Worm (Caenorhabditis elegans) whole organism, midembryonic: ENCODE results near the gene dlg-1.
A peak's percentile ranks its signal among the peaks of the same experiment; 100 is the strongest.

ENCODE experiments used
- T22C8.4 ChIP-seq: fragments of 200-800 bp; sonication (Bioruptor generic); IDR thresholded peaks from 2 replicates; pipeline ENCODE4 v1.3.6; 2022; ENCODE audit warnings: missing genetic modification characterization, missing compliant biosample characterization
- cog-1 ChIP-seq: sonication (generic microtip); optimal IDR thresholded peaks from 2 replicates; lab custom pipeline; 2016; ENCODE audit warnings: missing genetic modification characterization, missing compliant biosample characterization
- flt-1 ChIP-seq: fragments of 200-800 bp; sonication (Bioruptor generic); IDR thresholded peaks from 2 replicates; pipeline ENCODE4 v1.3.6; 2022; ENCODE audit warnings: missing genetic modification characterization, missing compliant biosample characterization
- klf-2 ChIP-seq: fragments of 200-800 bp; sonication (Bioruptor generic); conservative IDR thresholded peaks from 2 replicates; pipeline ENCODE4 v1.3.6; 2022; ENCODE audit warnings: missing genetic modification reagents, missing genetic modification characterization, missing compliant biosample characterization
- med-1 ChIP-seq: sonication (generic microtip); optimal IDR thresholded peaks from 2 replicates; lab custom pipeline; 2017; ENCODE audit warnings: missing genetic modification characterization, mild to moderate bottlenecking, missing compliant biosample characterization, antibody characterized with exemption, missing genetic modification reagents; ENCODE audit not compliant: insufficient read depth
- ref-1 ChIP-seq: fragments of 200-800 bp; sonication (Bioruptor generic); conservative IDR thresholded peaks from 2 replicates; pipeline ENCODE4 v1.3.6; 2022; ENCODE audit warnings: missing genetic modification reagents, missing genetic modification characterization, missing compliant biosample characterization
- tab-1 ChIP-seq: fragments of 200-800 bp; sonication (Bioruptor generic); IDR thresholded peaks from 2 replicates; pipeline ENCODE4 v1.3.6; 2022; ENCODE audit warnings: missing genetic modification characterization, missing compliant biosample characterization
- ztf-23 ChIP-seq: fragments of 200-800 bp; sonication (Bioruptor generic); IDR thresholded peaks from 2 replicates; pipeline ENCODE4 v1.3.6; 2022; ENCODE audit warnings: missing genetic modification reagents, missing genetic modification characterization, missing compliant biosample characterization
- ztf-29 ChIP-seq: fragments of 200-800 bp; sonication (Bioruptor generic); IDR thresholded peaks from 2 replicates; pipeline ENCODE4 v1.3.6; 2022; ENCODE audit warnings: missing genetic modification reagents, missing genetic modification characterization, missing compliant biosample characterization

Gene dlg-1

ce11 chrX:5458750-5459149, 20.8 kb upstream of the dlg-1 start:
- TF ChIP-seq T22C8.4 (GFP tag; lab: Robert Waterston, UW), result no peak
- no peak for TF ChIP-seq flt-1 (GFP tag; lab: Robert Waterston, UW)
- no peak for TF ChIP-seq med-1 (GFP tag; lab: Kevin White, UChicago)
- no peak for TF ChIP-seq ztf-23 (GFP tag; lab: Robert Waterston, UW)
- no peak for TF ChIP-seq klf-2 (GFP tag; lab: Robert Waterston, UW)
- no peak for TF ChIP-seq ztf-29 (GFP tag; lab: Robert Waterston, UW)
- TF ChIP-seq ref-1, result no peak
- TF ChIP-seq tab-1 (GFP tag; lab: Robert Waterston, UW), result no peak
- no peak for TF ChIP-seq cog-1 (tag; lab: Kevin White, UChicago)

- no peak for TF ChIP-seq flt-1 (GFP tag; lab: Robert Waterston, UW)
- no peak for TF ChIP-seq ztf-23 (GFP tag; lab: Robert Waterston, UW)
- no peak for TF ChIP-seq ref-1
- no peak for TF ChIP-seq klf-2 (GFP tag; lab: Robert Waterston, UW)
- no peak for TF ChIP-seq cog-1 (tag; lab: Kevin White, UChicago)
- TF ChIP-seq med-1 (GFP tag; lab: Kevin White, UChicago), result no peak
- no peak for TF ChIP-seq tab-1 (GFP tag; lab: Robert Waterston, UW)
- TF ChIP-seq ztf-29 (GFP tag; lab: Robert Waterston, UW), result no peak
- TF ChIP-seq T22C8.4 (GFP tag; lab: Robert Waterston, UW), result no peak
These were observed 18.6 kb upstream of the dlg-1 start, which contains the start of gene ddr-1 for ce11 chrX:5460930-5461329. Gene ddr-1 (plus strand): TSS chrX:5461230.

DNA sequence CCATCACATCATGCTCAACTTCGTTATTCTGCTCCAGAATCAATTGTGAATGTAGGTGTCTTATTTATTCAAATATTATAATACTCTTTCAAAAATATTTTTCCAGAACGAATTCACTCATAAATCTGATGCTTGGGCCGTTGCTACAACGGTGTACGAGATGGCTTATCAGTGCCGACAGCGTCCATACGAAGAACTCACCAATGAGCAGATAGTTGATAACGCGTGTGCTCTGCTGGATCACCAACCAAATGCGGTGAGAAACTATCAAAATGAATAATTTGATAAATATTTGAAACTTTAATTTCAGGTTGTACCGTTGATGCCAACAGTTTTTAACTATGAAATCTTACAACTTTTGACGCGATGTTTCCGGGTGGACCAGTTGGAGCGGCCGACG, 13.9 kb upstream of the dlg-1 start:
- TF ChIP-seq cog-1 (tag; lab: Kevin White, UChicago) (no peak), flt-1 (GFP tag; lab: Robert Waterston, UW) (no peak), ref-1 (no peak), tab-1 (GFP tag; lab: Robert Waterston, UW) (no peak), T22C8.4 (GFP tag; lab: Robert Waterston, UW) (no peak), ztf-29 (GFP tag; lab: Robert Waterston, UW) (no peak), med-1 (GFP tag; lab: Kevin White, UChicago) (no peak), klf-2 (GFP tag; lab: Robert Waterston, UW) (no peak), ztf-23 (GFP tag; lab: Robert Waterston, UW) (no peak)

ce11 chrX:5466149-5466548, 13.4 kb upstream of the dlg-1 start:
- TF ChIP-seq flt-1 (GFP tag; lab: Robert Waterston, UW), result no peak
- no peak for TF ChIP-seq ztf-29 (GFP tag; lab: Robert Waterston, UW)
- TF ChIP-seq med-1 (GFP tag; lab: Kevin White, UChicago), result no peak
- TF ChIP-seq T22C8.4 (GFP tag; lab: Robert Waterston, UW), result no peak
- TF ChIP-seq ztf-23 (GFP tag; lab: Robert Waterston, UW), result no peak
- no peak for TF ChIP-seq tab-1 (GFP tag; lab: Robert Waterston, UW)

- TF ChIP-seq flt-1 (GFP tag; lab: Robert Waterston, UW) (no peak), ztf-29 (GFP tag; lab: Robert Waterston, UW) (no peak), klf-2 (GFP tag; lab: Robert Waterston, UW) (no peak), tab-1 (GFP tag; lab: Robert Waterston, UW) (no peak), cog-1 (tag; lab: Kevin White, UChicago) (no peak), ref-1 (no peak), med-1 (GFP tag; lab: Kevin White, UChicago) (no peak), T22C8.4 (GFP tag; lab: Robert Waterston, UW) (no peak), ztf-23 (GFP tag; lab: Robert Waterston, UW) (no peak)
These were observed 12.2 kb upstream of the dlg-1 start for ce11 chrX:5467308-5467707.

DNA sequence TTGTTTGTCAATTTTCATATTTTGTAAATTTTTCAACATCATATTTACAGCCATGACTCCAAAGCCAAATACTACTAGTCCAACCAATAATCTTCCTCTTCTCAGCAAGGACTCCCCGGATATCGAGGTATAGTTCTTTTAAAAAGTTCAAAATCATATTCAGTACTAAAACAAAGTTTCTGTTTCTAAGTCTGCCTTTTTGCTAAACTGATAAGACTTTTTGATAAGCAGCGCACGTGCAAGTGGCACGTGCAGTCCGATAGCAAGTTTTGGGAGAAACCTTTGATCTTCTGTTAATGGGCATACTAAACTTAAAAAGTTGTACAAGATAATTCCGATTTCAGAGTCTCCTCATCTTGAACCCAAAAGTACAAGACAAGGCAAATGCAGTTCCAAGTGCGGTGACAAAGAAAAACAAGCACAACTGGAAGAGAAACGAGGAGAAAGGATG, 11.7 kb upstream of the dlg-1 start, which contains the start of gene dpyd-1:
dpyd-1 (plus strand) TSS at position 51 of the 451 bp plus-strand sequence.
- no peak for TF ChIP-seq ref-1
- no peak for TF ChIP-seq klf-2 (GFP tag; lab: Robert Waterston, UW)
- TF ChIP-seq flt-1 (GFP tag; lab: Robert Waterston, UW), result no peak
- TF ChIP-seq med-1 (GFP tag; lab: Kevin White, UChicago), result no peak
- no peak for TF ChIP-seq T22C8.4 (GFP tag; lab: Robert Waterston, UW)
- TF ChIP-seq ztf-23 (GFP tag; lab: Robert Waterston, UW), result no peak
- no peak for TF ChIP-seq ztf-29 (GFP tag; lab: Robert Waterston, UW)
- no peak for TF ChIP-seq cog-1 (tag; lab: Kevin White, UChicago)
- TF ChIP-seq tab-1 (GFP tag; lab: Robert Waterston, UW), result no peak

DNA sequence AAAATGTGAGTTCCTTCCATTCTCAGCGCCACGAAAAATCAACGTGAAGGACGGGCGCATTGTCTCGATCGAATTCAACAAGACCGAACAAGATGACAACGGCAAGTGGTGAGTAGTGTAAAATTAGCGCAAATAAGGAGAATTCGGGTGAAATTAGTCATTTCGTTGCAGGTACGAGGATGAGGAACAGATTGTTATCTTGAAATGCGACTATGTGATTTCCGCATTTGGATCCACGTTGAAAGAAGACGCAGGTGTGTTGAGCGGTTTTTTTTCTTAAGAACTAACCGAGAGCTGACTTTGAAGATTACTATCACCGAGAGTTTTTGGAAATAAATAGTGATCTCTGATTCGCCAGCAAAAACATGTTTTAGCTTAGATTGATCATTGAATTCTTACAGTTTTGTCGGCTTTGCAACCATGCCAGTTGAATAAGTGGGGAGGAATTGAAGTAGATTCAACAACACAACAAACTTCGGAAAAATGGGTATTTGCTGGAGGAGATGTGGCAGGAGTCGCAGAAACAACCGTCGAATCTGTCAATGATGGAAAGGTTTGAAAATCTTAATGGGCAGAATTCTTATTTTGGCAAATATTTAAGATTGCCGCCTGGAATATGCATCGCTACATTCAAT, 9.3 kb upstream of the dlg-1 start:
- no peak for TF ChIP-seq med-1 (GFP tag; lab: Kevin White, UChicago)
- no peak for TF ChIP-seq flt-1 (GFP tag; lab: Robert Waterston, UW)
- TF ChIP-seq klf-2 (GFP tag; lab: Robert Waterston, UW), result no peak
- TF ChIP-seq ztf-29 (GFP tag; lab: Robert Waterston, UW), result no peak
- no peak for TF ChIP-seq ref-1
- no peak for TF ChIP-seq T22C8.4 (GFP tag; lab: Robert Waterston, UW)

- TF ChIP-seq cog-1 (tag; lab: Kevin White, UChicago) (peak; percentile 81), tab-1 (GFP tag; lab: Robert Waterston, UW) (peak; percentile 70), flt-1 (GFP tag; lab: Robert Waterston, UW) (peak; percentile 77), ztf-23 (GFP tag; lab: Robert Waterston, UW) (0 out of 2 replicates have a peak, but pooled peaks have one; percentile 52), klf-2 (GFP tag; lab: Robert Waterston, UW) (no peak), T22C8.4 (GFP tag; lab: Robert Waterston, UW) (no peak)
These were observed 4.3 kb upstream of the dlg-1 start for ce11 chrX:5475164-5475576.

DNA sequence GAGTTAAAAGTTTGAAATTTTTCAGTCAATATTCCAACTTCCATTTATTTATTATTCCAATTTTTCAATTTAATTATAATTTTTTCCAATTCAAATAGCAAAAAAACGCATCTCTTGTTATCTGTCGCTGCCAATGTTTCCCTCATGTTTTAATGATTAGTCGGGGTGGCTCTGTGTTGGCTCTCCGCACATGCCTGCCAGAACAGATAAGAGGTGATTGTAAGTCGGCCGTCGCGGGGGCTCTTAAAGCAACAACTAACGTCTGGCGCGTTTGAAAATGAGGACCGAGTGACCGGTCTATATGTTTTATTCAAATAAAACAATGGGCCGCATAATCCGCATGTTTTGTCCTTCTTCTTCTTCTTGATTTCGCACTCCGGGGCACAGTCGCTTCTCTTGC, 3.1 kb upstream of the dlg-1 start:
- no peak for TF ChIP-seq T22C8.4 (GFP tag; lab: Robert Waterston, UW)
- no peak for TF ChIP-seq klf-2 (GFP tag; lab: Robert Waterston, UW)
- no peak for TF ChIP-seq cog-1 (tag; lab: Kevin White, UChicago)
- TF ChIP-seq ztf-23 (GFP tag; lab: Robert Waterston, UW), result no peak
- TF ChIP-seq med-1 (GFP tag; lab: Kevin White, UChicago), result no peak
- no peak for TF ChIP-seq ref-1
- no peak for TF ChIP-seq ztf-29 (GFP tag; lab: Robert Waterston, UW)
- TF ChIP-seq flt-1 (GFP tag; lab: Robert Waterston, UW), result no peak
- no peak for TF ChIP-seq tab-1 (GFP tag; lab: Robert Waterston, UW)
